Worm (Caenorhabditis elegans) whole organism, young adult: ENCODE measurements around the gene B0457.2.

ENCODE experiments used
- ceh-27 ChIP-seq: fragments of 200-800 bp; sonication (Bioruptor generic); optimal IDR thresholded peaks from 2 replicates; lab custom pipeline; 2018; ENCODE audit warnings: mild to moderate bottlenecking, missing genetic modification characterization, moderate library complexity, missing compliant biosample characterization
- sdz-38 ChIP-seq: sonication (generic microtip); optimal IDR thresholded peaks from 2 replicates; lab custom pipeline; 2016; ENCODE audit warnings: missing genotype, missing genetic modification characterization, missing compliant biosample characterization

- TF ChIP-seq ceh-27 (GFP tag; lab: Kevin White, UChicago): no peak
- no peak for TF ChIP-seq sdz-38 (tag; lab: Kevin White, UChicago)
Measured at ce11 chrII:8959081-8959480, 32.7 kb upstream of the B0457.2 start.
